Worm (Caenorhabditis elegans) whole organism, L3 larva: ENCODE results near the gene T10B5.4.
A peak's percentile ranks its signal among the peaks of the same experiment; 100 is the strongest.

Source experiments
- R02D3.7 ChIP-seq: fragments of 150-350 bp; optimal IDR thresholded peaks from 2 replicates; lab custom pipeline; 2014; ENCODE audit warnings: missing biosample characterization, missing genetic modification characterization
- ZK546.5 ChIP-seq: sonication (generic microtip); optimal IDR thresholded peaks from 2 replicates; lab custom pipeline; 2017; ENCODE audit warnings: missing biosample characterization, missing genetic modification characterization
- aly-2 ChIP-seq: fragments of 150-350 bp; optimal IDR thresholded peaks from 2 replicates; lab custom pipeline; 2014; ENCODE audit warnings: missing biosample characterization, missing genetic modification characterization
- ceh-16 ChIP-seq: sonication (generic microtip); optimal IDR thresholded peaks from 2 replicates; lab custom pipeline; 2017; ENCODE audit warnings: missing biosample characterization, missing genetic modification characterization
- ceh-28 ChIP-seq: fragments of 150-350 bp; optimal IDR thresholded peaks from 2 replicates; lab custom pipeline; 2014; ENCODE audit warnings: missing biosample characterization, missing genetic modification reagents, missing genetic modification characterization
- ceh-82 ChIP-seq: fragments of 150-350 bp; optimal IDR thresholded peaks from 2 replicates; lab custom pipeline; 2014; ENCODE audit warnings: missing biosample characterization, missing genetic modification characterization
- ceh-9 ChIP-seq: sonication (generic microtip); optimal IDR thresholded peaks from 2 replicates; lab custom pipeline; 2018; ENCODE audit warnings: missing biosample characterization, missing genetic modification characterization
- daf-12 ChIP-seq: fragments of 150-350 bp; optimal IDR thresholded peaks from 2 replicates; lab custom pipeline; 2014; ENCODE audit warnings: missing biosample characterization, missing genetic modification reagents, missing genetic modification characterization
- egl-5 ChIP-seq: fragments of 150-350 bp; optimal IDR thresholded peaks from 2 replicates; lab custom pipeline; 2017; ENCODE audit warnings: missing biosample characterization, missing genetic modification reagents, missing genetic modification characterization, inconsistent platforms
- elt-1 ChIP-seq: fragments of 150-350 bp; optimal IDR thresholded peaks from 2 replicates; lab custom pipeline; 2014; ENCODE audit warnings: missing biosample characterization, missing genetic modification characterization
- elt-3 ChIP-seq, 3 experiments: fragments of 150-350 bp in 1 of 3; sonication (generic microtip) in 2 of 3; optimal IDR thresholded peaks; 2 replicates in 2 of 3; 4 replicates in 1 of 3; lab custom pipeline; 2014 to 2017; ENCODE audit warnings: missing biosample characterization in 3 of 3, missing genetic modification characterization in 3 of 3
- eor-1 ChIP-seq, 2 experiments: fragments of 150-350 bp; optimal IDR thresholded peaks; 2 replicates each; lab custom pipeline; 2014 to 2018; ENCODE audit warnings: missing biosample characterization in 2 of 2, missing genetic modification characterization in 2 of 2
- fkh-2 ChIP-seq: fragments of 150-350 bp; optimal IDR thresholded peaks from 2 replicates; lab custom pipeline; 2014; ENCODE audit warnings: missing biosample characterization, missing genetic modification reagents, missing genetic modification characterization
- fos-1 ChIP-seq: fragments of 150-350 bp; optimal IDR thresholded peaks from 2 replicates; lab custom pipeline; 2014; ENCODE audit warnings: missing biosample characterization, missing genetic modification characterization
- hmg-11 ChIP-seq: sonication (generic microtip); optimal IDR thresholded peaks from 2 replicates; lab custom pipeline; 2016; ENCODE audit warnings: missing genetic modification characterization, missing compliant biosample characterization
- jun-1 ChIP-seq: fragments of 150-350 bp; optimal IDR thresholded peaks from 2 replicates; lab custom pipeline; 2014; ENCODE audit warnings: missing biosample characterization, missing genetic modification reagents, missing genetic modification characterization
- lin-15B ChIP-seq: fragments of 150-350 bp; optimal IDR thresholded peaks from 2 replicates; lab custom pipeline; 2014; ENCODE audit warnings: missing biosample characterization, missing genetic modification characterization
- lin-39 ChIP-seq: fragments of 150-350 bp; optimal IDR thresholded peaks from 2 replicates; lab custom pipeline; 2018; ENCODE audit warnings: missing biosample characterization, missing genetic modification reagents, missing genetic modification characterization
- lsy-12 ChIP-seq: sonication (generic microtip); optimal IDR thresholded peaks from 2 replicates; lab custom pipeline; 2016; ENCODE audit warnings: mild to moderate bottlenecking, missing genetic modification characterization, missing compliant biosample characterization
- mdl-1 ChIP-seq: fragments of 150-350 bp; optimal IDR thresholded peaks from 2 replicates; lab custom pipeline; 2014; ENCODE audit warnings: missing biosample characterization, missing genetic modification characterization
- mml-1 ChIP-seq: fragments of 150-350 bp; sonication (generic microtip); optimal IDR thresholded peaks from 3 replicates; lab custom pipeline; 2014; ENCODE audit warnings: missing biosample characterization, missing genetic modification characterization
- nfya-1 ChIP-seq: sonication (generic microtip); optimal IDR thresholded peaks from 2 replicates; lab custom pipeline; 2017; ENCODE audit warnings: missing genetic modification characterization, mild to moderate bottlenecking, missing compliant biosample characterization, antibody characterized with exemption, moderate library complexity; ENCODE audit not compliant: insufficient read depth
- nhr-11 ChIP-seq: fragments of 150-350 bp; optimal IDR thresholded peaks from 2 replicates; lab custom pipeline; 2014; ENCODE audit warnings: missing biosample characterization, missing genetic modification characterization
- nhr-23 ChIP-seq: fragments of 150-350 bp; optimal IDR thresholded peaks from 2 replicates; lab custom pipeline; 2014; ENCODE audit warnings: missing biosample characterization, missing genetic modification reagents, missing genetic modification characterization
- nhr-237 ChIP-seq: fragments of 150-350 bp; optimal IDR thresholded peaks from 2 replicates; lab custom pipeline; 2014; ENCODE audit warnings: missing biosample characterization, missing genetic modification characterization
- nhr-25 ChIP-seq: sonication (generic microtip); optimal IDR thresholded peaks from 2 replicates; lab custom pipeline; 2017; ENCODE audit warnings: missing biosample characterization, missing genetic modification characterization
- nhr-28 ChIP-seq: fragments of 150-350 bp; optimal IDR thresholded peaks from 2 replicates; lab custom pipeline; 2014; ENCODE audit warnings: missing biosample characterization, missing genetic modification characterization
- nhr-67 ChIP-seq: fragments of 150-350 bp; optimal IDR thresholded peaks from 2 replicates; lab custom pipeline; 2014; ENCODE audit warnings: missing biosample characterization, missing genetic modification characterization
- nhr-76 ChIP-seq: fragments of 150-350 bp; sonication (generic microtip); optimal IDR thresholded peaks from 5 replicates; lab custom pipeline; 2014; ENCODE audit warnings: missing biosample characterization, missing genetic modification characterization
- nhr-77 ChIP-seq: fragments of 150-350 bp; optimal IDR thresholded peaks from 2 replicates; lab custom pipeline; 2014; ENCODE audit warnings: missing biosample characterization, missing genetic modification characterization
- pha-4 ChIP-seq: fragments of 150-350 bp; optimal IDR thresholded peaks from 2 replicates; lab custom pipeline; 2014; ENCODE audit warnings: missing biosample characterization, missing genetic modification reagents, missing genetic modification characterization
- pqm-1 ChIP-seq: fragments of 150-350 bp; optimal IDR thresholded peaks from 2 replicates; lab custom pipeline; 2017; ENCODE audit warnings: missing biosample characterization, missing genetic modification characterization, inconsistent platforms
- tbx-2 ChIP-seq: sonication (generic microtip); optimal IDR thresholded peaks from 2 replicates; lab custom pipeline; 2016; ENCODE audit warnings: mild to moderate bottlenecking, missing genetic modification characterization, missing compliant biosample characterization
- unc-62 ChIP-seq: fragments of 150-350 bp; sonication (generic microtip); optimal IDR thresholded peaks from 4 replicates; lab custom pipeline; 2014; ENCODE audit warnings: missing biosample characterization, missing genetic modification reagents, missing genetic modification characterization
- zag-1 ChIP-seq: fragments of 150-350 bp; optimal IDR thresholded peaks from 2 replicates; lab custom pipeline; 2014; ENCODE audit warnings: missing biosample characterization, missing genetic modification characterization
- ztf-11 ChIP-seq: fragments of 150-350 bp; optimal IDR thresholded peaks from 2 replicates; lab custom pipeline; 2014; ENCODE audit warnings: missing biosample characterization, missing genetic modification characterization
- ztf-4 ChIP-seq: fragments of 150-350 bp; optimal IDR thresholded peaks from 2 replicates; lab custom pipeline; 2014; ENCODE audit warnings: missing biosample characterization, missing genetic modification characterization

The T10B5.4 gene

DNA sequence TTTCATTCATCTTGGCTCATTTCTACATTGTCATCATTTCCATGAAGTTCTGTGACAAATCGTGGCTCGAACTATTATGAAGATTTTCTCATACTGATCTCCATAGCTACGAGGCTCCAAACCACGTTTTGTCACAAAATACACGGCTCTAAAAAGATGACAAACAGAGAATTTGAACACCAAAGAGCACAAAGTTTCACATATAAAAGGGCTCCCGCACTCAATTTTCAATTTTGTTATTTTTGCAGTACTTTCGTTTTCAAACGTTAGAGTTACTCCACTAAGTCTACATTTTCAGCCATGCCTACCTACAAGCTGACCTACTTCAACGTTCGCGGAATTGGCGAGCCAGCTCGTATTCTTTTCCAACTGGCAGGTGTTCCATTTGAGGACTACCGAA lies 49.7 kb upstream of the T10B5.4 start, which contains the start of gene gst-37:
TSS of gene gst-37 (plus strand) at position 301 of the 400 bp plus-strand sequence.
- TF ChIP-seq mdl-1 (tag; lab: Kevin White, UChicago) (no peak), nhr-28 (tag; lab: Kevin White, UChicago) (no peak), fkh-2 (no peak), fos-1 (tag; lab: Kevin White, UChicago) (no peak), mml-1 (tag; lab: Kevin White, UChicago) (no peak), unc-62 (GFP tag; lab: Kevin White, UChicago) (no peak), tbx-2 (no peak), ceh-16 (tag; lab: Kevin White, UChicago) (no peak), lin-15B (tag; lab: Kevin White, UChicago) (no peak), ceh-82 (tag; lab: Kevin White, UChicago) (no peak), nhr-77 (tag; lab: Kevin White, UChicago) (no peak)

DNA sequence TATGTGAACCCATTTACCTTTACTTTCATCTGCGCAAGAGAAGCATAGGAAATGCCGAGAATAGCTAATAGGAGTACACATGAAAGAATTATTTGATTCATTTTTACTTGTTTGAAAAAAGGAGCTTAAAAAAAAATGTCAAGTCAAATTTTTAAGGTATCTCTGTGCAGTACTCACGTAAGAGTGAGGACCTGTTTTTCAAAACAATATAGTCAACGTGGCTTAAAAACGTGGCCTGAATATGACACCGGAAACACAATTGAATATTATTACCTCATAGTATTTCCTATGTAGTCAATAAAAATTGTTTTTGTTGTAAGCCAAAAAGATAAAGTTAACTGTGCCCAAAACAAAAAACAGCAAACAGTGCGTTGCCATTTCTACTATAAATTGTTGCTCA lies 48.5 kb upstream of the T10B5.4 start, which contains the start of gene Y32G9A.12:
TSS of gene Y32G9A.12 (minus strand) at position 101 of the 400 bp plus-strand sequence.
- TF ChIP-seq pha-4, result no peak
- TF ChIP-seq daf-12 (tag; lab: Kevin White, UChicago), result no peak
- no peak for TF ChIP-seq elt-1 (tag; lab: Kevin White, UChicago)
- no peak for TF ChIP-seq jun-1 (tag; lab: Kevin White, UChicago)
- no peak for TF ChIP-seq ztf-11
- TF ChIP-seq nhr-67 (tag; lab: Kevin White, UChicago), result no peak
- TF ChIP-seq eor-1 (tag; optimal IDR thresholded peaks at IDR 0.05; lab: Kevin White, UChicago), result no peak
- no peak for TF ChIP-seq ztf-4 (tag; lab: Kevin White, UChicago)
- no peak for TF ChIP-seq ceh-9
- TF ChIP-seq R02D3.7 (tag; lab: Kevin White, UChicago), result no peak
- TF ChIP-seq nhr-23 (tag; lab: Kevin White, UChicago), result no peak
- no peak for TF ChIP-seq mdl-1 (tag; lab: Kevin White, UChicago)
- TF ChIP-seq lin-15B (tag; lab: Kevin White, UChicago), result no peak
- TF ChIP-seq, all 47 proteins: peak for 0

DNA sequence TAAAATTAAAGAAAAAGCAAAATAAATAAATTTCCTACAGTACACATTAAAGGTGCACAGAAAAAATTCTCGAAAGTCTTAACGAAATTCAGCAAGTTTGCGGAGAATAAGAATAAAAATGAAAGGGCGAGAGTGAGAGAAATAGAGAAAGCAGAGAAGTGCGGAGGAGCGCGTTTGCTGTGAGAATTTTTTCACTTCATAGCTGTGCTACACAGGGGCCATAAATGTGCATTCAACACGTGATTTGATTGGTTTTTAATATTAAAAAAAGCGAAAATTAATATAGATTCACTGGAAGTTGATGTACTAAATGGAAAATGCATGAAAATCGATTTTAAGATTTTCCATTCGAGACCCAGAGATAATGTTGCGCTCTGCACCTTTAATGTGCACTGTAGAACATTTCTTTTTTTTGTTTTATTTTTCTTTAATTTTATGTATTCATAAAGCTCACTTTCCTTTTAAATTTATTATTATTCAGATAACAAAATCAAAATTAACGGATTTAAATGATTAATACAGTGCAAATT lies 46.5 kb upstream of the T10B5.4 start, which contains the start of gene Y32G9A.2:
TSS of gene Y32G9A.2 (plus strand) at position 480 of the 530 bp plus-strand sequence.
- TF ChIP-seq jun-1 (tag; lab: Kevin White, UChicago) (no peak), nfya-1 (tag; lab: Kevin White, UChicago) (peak; percentile 68), nhr-23 (tag; lab: Kevin White, UChicago) (peak; percentile 11), egl-5 (tag; lab: Kevin White, UChicago) (no peak), hmg-11 (tag; lab: Kevin White, UChicago) (peak; percentile 44), lsy-12 (tag; lab: Kevin White, UChicago) (no peak), ZK546.5 (tag; lab: Kevin White, UChicago) (no peak), pha-4 (peak; percentile 24), nhr-67 (tag; lab: Kevin White, UChicago) (no peak), pqm-1 (tag; lab: Kevin White, UChicago) (peak; percentile 5), fkh-2 (no peak), ceh-28 (tag; lab: Kevin White, UChicago) (no peak), nhr-25 (tag; lab: Kevin White, UChicago) (peak; percentile 27), elt-1 (tag; lab: Kevin White, UChicago) (no peak), lin-39 (tag; lab: Kevin White, UChicago) (peak; percentile 11), lin-15B (tag; lab: Kevin White, UChicago) (peak; percentile 69), ceh-16 (tag; lab: Kevin White, UChicago) (no peak), nhr-11 (tag; lab: Kevin White, UChicago) (no peak)

DNA sequence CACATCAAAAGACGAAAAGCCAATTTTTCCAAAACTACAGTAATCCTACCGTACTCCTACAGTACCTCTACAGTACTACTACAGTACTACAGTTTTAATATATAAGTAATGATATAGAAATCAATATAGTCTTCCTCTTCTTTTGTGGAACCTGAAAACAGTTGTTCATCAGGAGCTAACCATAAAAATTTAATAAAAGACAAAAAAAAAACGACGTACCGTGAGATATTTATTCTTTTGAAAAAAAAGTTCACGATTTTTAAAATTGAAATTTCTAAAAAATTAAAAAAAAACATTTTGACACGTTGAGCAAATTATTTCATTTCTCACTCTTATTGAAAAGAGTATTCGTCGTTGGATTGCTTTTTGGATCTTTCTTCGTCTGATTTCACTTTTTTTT lies 39.5 kb upstream of the T10B5.4 start, which contains the start of gene Y32G9A.3:
TSS of gene Y32G9A.3 (plus strand) at position 301 of the 400 bp plus-strand sequence.
- TF ChIP-seq aly-2 (tag; lab: Kevin White, UChicago), result no peak
- no peak for TF ChIP-seq nhr-77 (tag; lab: Kevin White, UChicago)
- TF ChIP-seq jun-1 (tag; lab: Kevin White, UChicago), result no peak
- TF ChIP-seq nhr-28 (tag; lab: Kevin White, UChicago), result no peak
- TF ChIP-seq nfya-1 (tag; lab: Kevin White, UChicago), result no peak
- no peak for TF ChIP-seq R02D3.7 (tag; lab: Kevin White, UChicago)
- no peak for TF ChIP-seq lin-39 (tag; lab: Kevin White, UChicago)
- TF ChIP-seq elt-3 (tag; optimal IDR thresholded peaks at IDR 0.05; lab: Kevin White, UChicago), result no peak
- TF ChIP-seq fos-1 (tag; lab: Kevin White, UChicago), result no peak
- TF ChIP-seq zag-1 (tag; lab: Kevin White, UChicago), result no peak
- TF ChIP-seq nhr-76 (tag; lab: Kevin White, UChicago), result no peak
- no peak for TF ChIP-seq tbx-2
- TF ChIP-seq nhr-237 (tag; lab: Kevin White, UChicago), result no peak
